Fruit fly (Drosophila melanogaster) S2 (cell line): Measurements from ENCODE around the gene CG11342.

Experiments
- CG8478 ChIP-seq: fragments of >200 bp; optimal IDR thresholded peaks from 2 replicates; lab custom pipeline; 2018
- CTCF ChIP-seq, 2 experiments: fragments of >200 bp; optimal IDR thresholded peaks; 2 replicates each; lab custom pipeline; 2018

- no peak for TF ChIP-seq CG8478 (lab: Kevin White, UChicago)
- no peak for TF ChIP-seq CTCF (optimal IDR thresholded peaks at IDR 0.05; lab: Kevin White, UChicago)
Measured at dm6 chr3L:4392851-4393250, 25.6 kb upstream of the CG11342 start.
